Worm (Caenorhabditis elegans): ENCODE results near the gene nhr-129.

nhr-129 gene

DNA sequence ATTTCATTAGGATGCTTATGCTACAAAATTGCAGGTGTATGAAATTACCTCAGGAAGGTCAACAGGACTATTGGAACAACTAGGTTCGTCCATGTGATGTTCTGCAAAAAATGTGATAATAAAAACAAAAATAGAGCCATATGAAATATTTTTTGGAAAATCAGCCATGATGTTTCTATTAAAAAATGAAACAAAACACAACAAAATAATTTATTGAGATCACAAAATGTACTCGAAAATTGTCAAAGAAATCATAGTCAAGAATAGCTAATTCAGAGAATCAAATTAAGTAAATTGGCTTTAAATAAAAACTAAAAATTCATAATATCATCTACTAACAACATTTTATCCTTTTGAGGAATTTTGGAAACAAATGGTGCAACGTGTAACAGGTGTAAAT is at the start of gene nhr-129:
Gene nhr-129, minus strand, starts transcription at position 101 of the 400 bp plus-strand sequence.
- no peak for TF ChIP-seq T22C8.4 (GFP tag; IDR thresholded peaks at IDR 0.05)
- TF ChIP-seq klf-2 (GFP tag; conservative IDR thresholded peaks at IDR 0.05) = no peak
- TF ChIP-seq tab-1 (GFP tag; IDR thresholded peaks at IDR 0.05) = no peak
- TF ChIP-seq ref-1 (GFP tag; conservative IDR thresholded peaks at IDR 0.05) = no peak
- no peak for TF ChIP-seq ztf-29 (GFP tag; IDR thresholded peaks at IDR 0.05)
- no peak for TF ChIP-seq ztf-23 (GFP tag; IDR thresholded peaks at IDR 0.05)

DNA sequence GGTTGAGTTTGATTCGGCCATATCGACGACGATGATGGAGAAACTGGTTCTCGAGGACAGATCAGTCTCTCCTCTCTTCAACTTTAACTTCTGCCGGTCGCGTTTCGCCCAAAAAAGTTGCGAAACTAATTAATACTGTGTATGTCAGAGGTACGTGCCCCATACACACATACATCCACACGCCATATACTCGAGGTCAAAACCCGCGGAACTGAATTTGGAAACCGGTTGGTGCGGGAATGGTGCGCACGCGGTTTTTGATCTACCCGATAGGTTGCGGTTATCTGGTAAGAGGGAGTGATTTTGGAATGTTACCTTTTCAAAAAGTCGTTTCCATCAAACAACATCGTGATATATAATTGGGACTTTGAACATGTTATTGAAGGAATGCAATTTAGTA is 49.4 kb upstream of the nhr-129 start, which contains the start of gene ifbp-1:
Gene ifbp-1, minus strand, starts transcription at position 85 of the 400 bp plus-strand sequence.
- TF ChIP-seq cog-1 (tag; optimal IDR thresholded peaks at IDR 0.05) = no peak
- TF ChIP-seq flt-1 (GFP tag; IDR thresholded peaks at IDR 0.05) = no peak
- no peak for TF ChIP-seq T22C8.4 (GFP tag; IDR thresholded peaks at IDR 0.05)
- TF ChIP-seq klf-2 (GFP tag; conservative IDR thresholded peaks at IDR 0.05) = no peak
- TF ChIP-seq ztf-29 (GFP tag; IDR thresholded peaks at IDR 0.05) = no peak
- TF ChIP-seq med-1 (GFP tag; optimal IDR thresholded peaks at IDR 0.05; ENCODE audit: insufficient read depth) = no peak
- no peak for TF ChIP-seq ref-1 (GFP tag; conservative IDR thresholded peaks at IDR 0.05)
- no peak for TF ChIP-seq ztf-23 (GFP tag; IDR thresholded peaks at IDR 0.05)
- no peak for TF ChIP-seq tab-1 (GFP tag; IDR thresholded peaks at IDR 0.05)

DNA sequence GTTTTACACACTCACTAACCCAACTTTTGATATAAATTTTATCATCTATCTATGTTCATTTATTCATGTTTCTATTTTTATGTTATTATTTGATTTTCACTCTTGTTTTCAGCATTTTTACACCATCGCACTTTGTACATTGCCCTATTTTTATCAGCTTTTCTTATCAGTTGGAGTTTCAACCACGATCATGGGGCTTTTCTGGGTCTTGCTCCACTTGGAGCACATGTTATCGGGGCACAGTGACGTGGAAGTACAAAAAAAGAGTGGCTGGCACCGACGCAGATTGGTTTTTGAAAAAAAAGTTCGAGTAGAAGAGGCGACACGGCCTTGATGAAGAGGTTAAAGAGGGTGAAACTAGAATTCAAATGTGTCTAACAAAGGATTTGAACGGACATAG is 46.3 kb upstream of the nhr-129 start:
- TF ChIP-seq flt-1 (GFP tag; IDR thresholded peaks at IDR 0.05) = no peak
- TF ChIP-seq cog-1 (tag; optimal IDR thresholded peaks at IDR 0.05) = no peak
- TF ChIP-seq ref-1 (GFP tag; conservative IDR thresholded peaks at IDR 0.05) = no peak
- TF ChIP-seq med-1 (GFP tag; optimal IDR thresholded peaks at IDR 0.05; ENCODE audit: insufficient read depth) = no peak
- TF ChIP-seq ztf-29 (GFP tag; IDR thresholded peaks at IDR 0.05) = no peak
- no peak for TF ChIP-seq klf-2 (GFP tag; conservative IDR thresholded peaks at IDR 0.05)
- TF ChIP-seq ztf-23 (GFP tag; IDR thresholded peaks at IDR 0.05) = no peak
- no peak for TF ChIP-seq T22C8.4 (GFP tag; IDR thresholded peaks at IDR 0.05)

DNA sequence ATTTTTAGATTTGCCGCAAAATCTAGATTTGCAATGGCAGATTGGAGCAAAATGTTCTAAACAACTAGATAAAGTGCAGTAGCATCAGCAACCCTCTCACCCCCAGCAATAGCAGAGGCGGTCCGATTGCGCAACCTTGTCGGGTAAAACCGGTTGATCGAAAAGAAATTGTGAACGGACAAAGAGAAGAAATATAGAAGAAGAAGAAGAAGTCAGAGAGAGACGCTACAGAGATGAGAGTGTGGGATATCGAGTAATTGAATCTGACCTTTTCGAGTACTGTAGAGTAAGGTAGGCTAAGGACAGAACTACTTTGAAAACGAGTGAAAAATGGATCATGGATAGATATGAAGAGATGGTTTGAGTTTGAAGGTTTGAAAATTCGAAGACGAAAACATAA is 45.0 kb upstream of the nhr-129 start:
- TF ChIP-seq tab-1 (GFP tag; IDR thresholded peaks at IDR 0.05) (no peak), klf-2 (GFP tag; conservative IDR thresholded peaks at IDR 0.05) (no peak), ztf-29 (GFP tag; IDR thresholded peaks at IDR 0.05) (no peak), flt-1 (GFP tag; IDR thresholded peaks at IDR 0.05) (no peak), ref-1 (GFP tag; conservative IDR thresholded peaks at IDR 0.05) (no peak), med-1 (GFP tag; optimal IDR thresholded peaks at IDR 0.05; ENCODE audit: insufficient read depth) (no peak), T22C8.4 (GFP tag; IDR thresholded peaks at IDR 0.05) (no peak), ztf-23 (GFP tag; IDR thresholded peaks at IDR 0.05) (no peak), cog-1 (tag; optimal IDR thresholded peaks at IDR 0.05) (no peak)

DNA sequence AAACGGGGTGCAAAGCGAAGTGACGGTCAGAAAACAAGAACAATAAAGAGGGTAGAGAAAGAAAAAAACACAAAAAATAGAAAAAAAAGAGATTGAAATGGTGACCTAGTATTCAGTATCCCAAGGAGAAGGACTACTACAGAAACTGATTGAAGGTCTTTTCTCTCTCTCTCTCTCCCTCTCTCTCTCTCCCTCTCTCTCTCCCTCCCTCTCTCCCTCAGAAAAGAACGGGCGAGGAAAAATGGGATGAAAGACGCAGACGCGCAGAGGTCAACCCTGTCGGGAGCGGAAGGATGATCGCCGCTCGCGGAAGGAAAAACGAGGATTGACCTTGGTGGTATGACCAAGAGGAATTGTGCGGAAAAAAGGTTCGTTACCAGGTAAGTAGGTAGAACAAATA is 43.7 kb upstream of the nhr-129 start:
- TF ChIP-seq klf-2 (GFP tag; conservative IDR thresholded peaks at IDR 0.05) (no peak), med-1 (GFP tag; optimal IDR thresholded peaks at IDR 0.05; ENCODE audit: insufficient read depth) (no peak), tab-1 (GFP tag; IDR thresholded peaks at IDR 0.05) (no peak), ztf-23 (GFP tag; IDR thresholded peaks at IDR 0.05) (no peak), T22C8.4 (GFP tag; IDR thresholded peaks at IDR 0.05) (no peak), ref-1 (GFP tag; conservative IDR thresholded peaks at IDR 0.05) (no peak), flt-1 (GFP tag; IDR thresholded peaks at IDR 0.05) (peak; percentile 59; the same call in 1 of the 2 replicates)

DNA sequence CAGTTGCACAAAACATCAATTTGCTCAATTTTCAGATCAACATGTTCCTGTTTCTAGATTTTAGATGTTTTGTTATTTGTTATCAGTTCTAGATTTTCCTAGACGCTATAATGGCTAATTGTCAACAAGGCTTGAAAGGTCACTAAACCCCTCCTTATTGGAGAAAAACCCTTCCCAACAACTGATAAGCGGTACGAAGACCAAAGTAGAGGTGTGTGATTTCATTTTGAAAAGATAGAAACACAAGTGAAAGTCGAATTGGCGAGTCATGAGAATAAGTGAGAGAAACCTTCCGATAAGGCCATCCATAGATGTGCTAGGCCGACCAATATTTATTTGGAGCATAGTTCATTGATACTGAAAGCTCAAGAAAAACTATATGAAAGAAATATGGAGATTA is 42.8 kb upstream of the nhr-129 start:
- no peak for TF ChIP-seq flt-1 (GFP tag; IDR thresholded peaks at IDR 0.05)

DNA sequence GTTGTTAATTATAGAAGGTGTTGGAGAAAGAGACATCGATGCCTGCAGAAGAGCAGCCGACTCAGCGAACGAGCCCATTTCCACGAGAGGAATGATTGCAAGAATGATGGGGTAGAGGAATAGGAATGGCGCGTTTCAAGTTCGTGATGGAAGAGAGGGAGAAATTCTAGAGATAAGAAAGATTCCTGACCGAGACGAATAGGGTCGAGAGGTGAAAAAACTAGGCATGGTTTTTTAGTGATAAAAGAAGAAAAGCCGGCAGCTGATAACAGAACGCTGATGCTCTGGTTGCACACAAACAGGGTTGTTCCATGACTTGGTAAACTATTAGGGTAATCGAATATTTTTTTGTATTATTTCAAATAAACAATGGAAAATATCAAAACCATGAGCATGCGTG is 42.0 kb upstream of the nhr-129 start:
- no peak for TF ChIP-seq tab-1 (GFP tag; IDR thresholded peaks at IDR 0.05)
- no peak for TF ChIP-seq ref-1 (GFP tag; conservative IDR thresholded peaks at IDR 0.05)
- TF ChIP-seq ztf-29 (GFP tag; IDR thresholded peaks at IDR 0.05) = no peak
- TF ChIP-seq T22C8.4 (GFP tag; IDR thresholded peaks at IDR 0.05) = no peak
- TF ChIP-seq ztf-23 (GFP tag; IDR thresholded peaks at IDR 0.05) = no peak

DNA sequence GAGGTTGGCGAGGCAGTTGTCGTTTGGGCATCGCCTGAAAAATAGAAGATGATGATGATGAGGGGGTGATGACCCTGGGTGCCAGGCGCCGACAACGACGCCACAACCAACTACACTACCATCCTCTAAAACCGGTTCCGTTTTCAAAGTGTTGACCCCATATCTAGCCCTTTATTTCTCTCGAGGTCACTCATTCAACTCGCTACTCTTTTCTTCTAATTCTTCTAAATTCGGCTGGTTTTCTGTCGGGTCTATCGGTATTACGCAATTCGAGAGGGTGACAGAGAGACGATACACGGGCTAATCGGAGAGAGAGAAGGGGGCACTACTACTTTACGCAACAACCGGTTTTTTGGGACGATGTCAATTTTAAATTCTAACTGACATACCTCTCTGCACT is 40.5 kb upstream of the nhr-129 start:
- TF ChIP-seq tab-1 (GFP tag; IDR thresholded peaks at IDR 0.05) (no peak), ztf-29 (GFP tag; IDR thresholded peaks at IDR 0.05) (no peak), med-1 (GFP tag; optimal IDR thresholded peaks at IDR 0.05; ENCODE audit: insufficient read depth) (no peak), T22C8.4 (GFP tag; IDR thresholded peaks at IDR 0.05) (no peak), ref-1 (GFP tag; conservative IDR thresholded peaks at IDR 0.05) (no peak), klf-2 (GFP tag; conservative IDR thresholded peaks at IDR 0.05) (no peak), cog-1 (tag; optimal IDR thresholded peaks at IDR 0.05) (no peak), flt-1 (GFP tag; IDR thresholded peaks at IDR 0.05) (no peak), ztf-23 (GFP tag; IDR thresholded peaks at IDR 0.05) (no peak)

DNA sequence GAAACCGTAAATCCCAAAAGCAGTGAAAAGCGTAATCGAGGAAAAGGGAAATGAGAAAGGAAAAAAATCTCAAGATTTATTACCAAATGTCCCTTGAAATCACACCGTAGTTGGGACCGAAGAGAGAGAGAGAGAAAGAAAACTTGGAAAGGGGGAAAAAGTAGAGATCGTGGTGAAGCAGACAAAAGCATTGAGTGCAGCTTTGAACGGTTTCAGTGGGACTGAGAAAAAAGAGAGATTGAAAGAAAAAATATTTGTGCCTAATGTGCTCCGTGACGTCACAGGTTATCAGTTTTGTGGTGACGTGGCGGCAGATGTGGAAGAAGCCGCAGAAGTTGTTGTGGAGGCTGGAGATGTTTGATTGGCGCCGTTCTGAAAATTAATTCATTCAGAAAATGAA is 39.4 kb upstream of the nhr-129 start:
- TF ChIP-seq cog-1 (tag; optimal IDR thresholded peaks at IDR 0.05) (no peak), flt-1 (GFP tag; IDR thresholded peaks at IDR 0.05) (no peak), ref-1 (GFP tag; conservative IDR thresholded peaks at IDR 0.05) (no peak), T22C8.4 (GFP tag; IDR thresholded peaks at IDR 0.05) (no peak), ztf-23 (GFP tag; IDR thresholded peaks at IDR 0.05) (no peak), tab-1 (GFP tag; IDR thresholded peaks at IDR 0.05) (no peak), klf-2 (GFP tag; conservative IDR thresholded peaks at IDR 0.05) (no peak), ztf-29 (GFP tag; IDR thresholded peaks at IDR 0.05) (no peak), med-1 (GFP tag; optimal IDR thresholded peaks at IDR 0.05; ENCODE audit: insufficient read depth) (no peak)

DNA sequence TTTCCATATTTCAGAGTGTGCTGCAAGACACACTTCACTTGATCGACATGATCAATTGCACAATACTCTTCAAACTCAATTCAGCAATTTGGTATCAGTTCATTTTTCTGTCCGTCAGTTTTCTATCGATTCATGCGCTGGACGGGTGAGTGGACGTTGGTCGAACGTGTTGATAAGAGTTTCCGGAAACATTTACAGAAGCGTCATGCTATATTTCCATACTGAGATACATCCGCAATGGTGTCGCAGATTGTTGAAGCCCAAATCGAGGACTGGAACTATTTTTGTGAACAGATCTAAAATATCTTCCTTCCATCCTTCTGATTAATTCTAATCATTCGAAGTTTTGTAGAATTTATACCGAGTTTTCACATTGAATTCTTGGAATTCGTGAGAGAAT is 38.8 kb upstream of the nhr-129 start:
- no peak for TF ChIP-seq T22C8.4 (GFP tag; IDR thresholded peaks at IDR 0.05)
- TF ChIP-seq ztf-23 (GFP tag; IDR thresholded peaks at IDR 0.05) = no peak
- no peak for TF ChIP-seq flt-1 (GFP tag; IDR thresholded peaks at IDR 0.05)
- TF ChIP-seq tab-1 (GFP tag; IDR thresholded peaks at IDR 0.05) = no peak
- TF ChIP-seq klf-2 (GFP tag; conservative IDR thresholded peaks at IDR 0.05) = no peak
- TF ChIP-seq ztf-29 (GFP tag; IDR thresholded peaks at IDR 0.05) = no peak
- no peak for TF ChIP-seq ref-1 (GFP tag; conservative IDR thresholded peaks at IDR 0.05)
- no peak for TF ChIP-seq cog-1 (tag; optimal IDR thresholded peaks at IDR 0.05)
- TF ChIP-seq med-1 (GFP tag; optimal IDR thresholded peaks at IDR 0.05; ENCODE audit: insufficient read depth) = no peak
